Worm (Caenorhabditis elegans): ENCODE results near the gene F41G3.21.

DNA sequence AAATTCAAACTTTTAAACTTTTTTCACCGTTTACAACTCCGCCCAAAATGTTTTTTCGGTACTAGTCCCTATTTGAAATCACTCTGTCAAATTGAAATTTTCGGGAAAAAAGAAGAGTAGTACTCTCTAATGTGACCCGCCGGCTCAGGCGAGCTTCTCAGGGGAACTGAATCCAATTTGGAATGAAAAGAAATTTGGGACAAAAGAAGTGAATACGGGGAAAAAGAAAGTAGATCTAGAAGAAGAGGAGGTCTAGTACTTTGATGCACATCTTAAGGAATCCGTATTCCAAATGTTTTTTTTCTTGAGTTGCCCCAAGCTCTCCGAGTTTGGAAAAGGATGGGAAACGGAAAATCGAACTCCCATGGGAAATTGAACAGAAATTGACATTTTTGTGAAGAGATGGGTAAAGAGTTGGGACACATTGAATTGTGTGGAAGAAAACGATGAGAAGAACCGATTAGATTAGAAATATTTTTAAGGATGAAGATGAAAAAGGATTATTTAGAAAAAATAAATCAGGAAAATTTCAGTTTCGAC is 46.1 kb downstream of the F41G3.21 start:
- TF ChIP-seq unc-62 (GFP tag; optimal IDR thresholded peaks at IDR 0.05) = no peak
- TF ChIP-seq lsy-2 (tag; optimal IDR thresholded peaks at IDR 0.05) = no peak
- TF ChIP-seq nhr-28 (tag; optimal IDR thresholded peaks at IDR 0.05) = no peak
- no peak for TF ChIP-seq M03D4.4 (tag; optimal IDR thresholded peaks at IDR 0.05)
- no peak for TF ChIP-seq snpc-4 (tag; optimal IDR thresholded peaks at IDR 0.05)
